Fruit fly (Drosophila melanogaster): ENCODE measurements around the gene CG8188.
A peak's percentile ranks its signal among the peaks of the same experiment; 100 is the strongest.

CG8188 gene

dm6 chrX:17695641-17696040, 7.2 kb downstream of the CG8188 start:
- TF ChIP-seq EcR (GFP tag; optimal IDR thresholded peaks at IDR 0.05): peak; percentile 75
- no peak for TF ChIP-seq CG12605 (GFP tag; IDR thresholded peaks at IDR 0.05)
- no peak for TF ChIP-seq Ets98B (GFP tag; IDR thresholded peaks at IDR 0.05)
- peak; percentile 42 for TF ChIP-seq D1 (tag; optimal IDR thresholded peaks at IDR 0.05)

- TF ChIP-seq CG8301 (tag; optimal IDR thresholded peaks at IDR 0.05): peak; percentile 28
- no peak for TF ChIP-seq rn (GFP tag; IDR thresholded peaks at IDR 0.05)
- TF ChIP-seq Pif1B (GFP tag; optimal IDR thresholded peaks at IDR 0.05): no peak
- TF ChIP-seq CG4496 (GFP tag; IDR thresholded peaks at IDR 0.05): peak; percentile 54
- peak; percentile 10 for TF ChIP-seq CG17806 (tag; optimal IDR thresholded peaks at IDR 0.05)
- TF ChIP-seq EcR (GFP tag; optimal IDR thresholded peaks at IDR 0.05): no peak
- TF ChIP-seq CG8159 (tag; optimal IDR thresholded peaks at IDR 0.05): peak; percentile 29
- TF ChIP-seq CG32121 (GFP tag; IDR thresholded peaks at IDR 0.05): peak; percentile 64
- TF ChIP-seq CG34367 (tag; optimal IDR thresholded peaks at IDR 0.05): no peak
- peak; percentile 50 for TF ChIP-seq CG14655 (GFP tag; optimal IDR thresholded peaks at IDR 0.05)
- TF ChIP-seq Ets98B (GFP tag; IDR thresholded peaks at IDR 0.05): peak; percentile 20
- no peak for TF ChIP-seq gl (tag; optimal IDR thresholded peaks at IDR 0.05)
- TF ChIP-seq CG15710 (tag; optimal IDR thresholded peaks at IDR 0.05): peak; percentile 11
- TF ChIP-seq D1 (tag; optimal IDR thresholded peaks at IDR 0.05): no peak
- TF ChIP-seq Pif1A (GFP tag; optimal IDR thresholded peaks at IDR 0.05): no peak
- TF ChIP-seq CG10348 (GFP tag; IDR thresholded peaks at IDR 0.05): no peak
- TF ChIP-seq fd96Ca (GFP tag; IDR thresholded peaks at IDR 0.05): peak; percentile 64; the same call in 2 of the 3 replicates
- no peak for TF ChIP-seq CG13204 (GFP tag; optimal IDR thresholded peaks at IDR 0.05)
- TF ChIP-seq Snoo (tag; optimal IDR thresholded peaks at IDR 0.05): no peak
- TF ChIP-seq CG9948 (tag; optimal IDR thresholded peaks at IDR 0.05): no peak
Observed at dm6 chrX:17694873-17695446, 7.9 kb downstream of the CG8188 start.

dm6 chrX:17693981-17694872, 8.6 kb downstream of the CG8188 start:
- TF ChIP-seq CG15710 (tag; optimal IDR thresholded peaks at IDR 0.05) (no peak), Ets98B (GFP tag; IDR thresholded peaks at IDR 0.05) (peak; percentile 35; the same call in 1 of the 2 replicates), CG4496 (GFP tag; IDR thresholded peaks at IDR 0.05) (peak; percentile 60; the same call in 2 of the 3 replicates), fd96Ca (GFP tag; IDR thresholded peaks at IDR 0.05) (peak; percentile 71), Pif1B (GFP tag; optimal IDR thresholded peaks at IDR 0.05) (peak; percentile 58), CG8301 (tag; optimal IDR thresholded peaks at IDR 0.05) (no peak), Pif1A (GFP tag; optimal IDR thresholded peaks at IDR 0.05) (peak; percentile 37), CG32121 (GFP tag; IDR thresholded peaks at IDR 0.05) (peak; percentile 33; the same call in 1 of the 2 replicates), CG12605 (GFP tag; IDR thresholded peaks at IDR 0.05) (0 out of 2 replicates have a peak, but pooled peaks have one; percentile 12), CG34367 (tag; optimal IDR thresholded peaks at IDR 0.05) (no peak)

- peak; percentile 49 for TF ChIP-seq CG32121 (GFP tag; IDR thresholded peaks at IDR 0.05)
- no peak for TF ChIP-seq CG4496 (GFP tag; IDR thresholded peaks at IDR 0.05)
- TF ChIP-seq CG15710 (tag; optimal IDR thresholded peaks at IDR 0.05): no peak
- no peak for TF ChIP-seq gl (tag; optimal IDR thresholded peaks at IDR 0.05)
- TF ChIP-seq rn (GFP tag; IDR thresholded peaks at IDR 0.05): no peak
- TF ChIP-seq CG17806 (tag; optimal IDR thresholded peaks at IDR 0.05): no peak
- peak; percentile 41 for TF ChIP-seq CG14655 (GFP tag; optimal IDR thresholded peaks at IDR 0.05)
- TF ChIP-seq EcR (GFP tag; optimal IDR thresholded peaks at IDR 0.05): no peak
- TF ChIP-seq Snoo (tag; optimal IDR thresholded peaks at IDR 0.05): no peak
- no peak for TF ChIP-seq fd96Ca (GFP tag; IDR thresholded peaks at IDR 0.05)
- TF ChIP-seq Ets98B (GFP tag; IDR thresholded peaks at IDR 0.05): no peak
- TF ChIP-seq Pif1B (GFP tag; optimal IDR thresholded peaks at IDR 0.05): no peak
- no peak for TF ChIP-seq CG10348 (GFP tag; IDR thresholded peaks at IDR 0.05)
- no peak for TF ChIP-seq D1 (tag; optimal IDR thresholded peaks at IDR 0.05)
- no peak for TF ChIP-seq CG13204 (GFP tag; optimal IDR thresholded peaks at IDR 0.05)
- no peak for TF ChIP-seq CG9948 (tag; optimal IDR thresholded peaks at IDR 0.05)
- no peak for TF ChIP-seq CG34367 (tag; optimal IDR thresholded peaks at IDR 0.05)
- TF ChIP-seq CG12605 (GFP tag; IDR thresholded peaks at IDR 0.05): no peak
- no peak for TF ChIP-seq Pif1A (GFP tag; optimal IDR thresholded peaks at IDR 0.05)
- peak; percentile 18 for TF ChIP-seq CG8301 (tag; optimal IDR thresholded peaks at IDR 0.05)
- no peak for TF ChIP-seq CG8159 (tag; optimal IDR thresholded peaks at IDR 0.05)
Observed at dm6 chrX:17692729-17693128, 10.1 kb downstream of the CG8188 start.

dm6 chrX:17686179-17686578, 16.6 kb downstream of the CG8188 start:
- no peak for TF ChIP-seq Ets98B (GFP tag; IDR thresholded peaks at IDR 0.05)
- no peak for TF ChIP-seq CG10348 (GFP tag; IDR thresholded peaks at IDR 0.05)
- peak; percentile 16 for TF ChIP-seq CG9948 (tag; optimal IDR thresholded peaks at IDR 0.05)
- no peak for TF ChIP-seq CG4496 (GFP tag; IDR thresholded peaks at IDR 0.05)
- TF ChIP-seq CG8159 (tag; optimal IDR thresholded peaks at IDR 0.05): peak; percentile 55
- TF ChIP-seq EcR (GFP tag; optimal IDR thresholded peaks at IDR 0.05): no peak
- no peak for TF ChIP-seq CG32121 (GFP tag; IDR thresholded peaks at IDR 0.05)
- peak; percentile 34 for TF ChIP-seq CG15710 (tag; optimal IDR thresholded peaks at IDR 0.05)
- TF ChIP-seq CG34367 (tag; optimal IDR thresholded peaks at IDR 0.05): no peak
- TF ChIP-seq CG13204 (GFP tag; optimal IDR thresholded peaks at IDR 0.05): no peak
- TF ChIP-seq Pif1B (GFP tag; optimal IDR thresholded peaks at IDR 0.05): peak; percentile 14
- peak; percentile 74 for TF ChIP-seq CG14655 (GFP tag; optimal IDR thresholded peaks at IDR 0.05)
- TF ChIP-seq CG17806 (tag; optimal IDR thresholded peaks at IDR 0.05): peak; percentile 0
- TF ChIP-seq CG8301 (tag; optimal IDR thresholded peaks at IDR 0.05): peak; percentile 53
- TF ChIP-seq gl (tag; optimal IDR thresholded peaks at IDR 0.05): no peak
- no peak for TF ChIP-seq CG12605 (GFP tag; IDR thresholded peaks at IDR 0.05)
- no peak for TF ChIP-seq fd96Ca (GFP tag; IDR thresholded peaks at IDR 0.05)
- TF ChIP-seq Snoo (tag; optimal IDR thresholded peaks at IDR 0.05): no peak
- TF ChIP-seq D1 (tag; optimal IDR thresholded peaks at IDR 0.05): no peak
- no peak for TF ChIP-seq Pif1A (GFP tag; optimal IDR thresholded peaks at IDR 0.05)
- TF ChIP-seq rn (GFP tag; IDR thresholded peaks at IDR 0.05): no peak
